Worm (Caenorhabditis elegans): ENCODE measurements around the gene W04D12.1.

The W04D12.1 gene

ce11 chrIII:5855637-5856179 is 19.0 kb downstream of the W04D12.1 start, which contains the start of the genes cct-6 and alh-9 (continued):
- TF ChIP-seq lir-3 (tag; optimal IDR thresholded peaks at IDR 0.05; ENCODE audit: poor library complexity) (peak; percentile 42), unc-130 (tag; optimal IDR thresholded peaks at IDR 0.05) (peak; percentile 88), isw-1 (GFP tag; IDR thresholded peaks at IDR 0.05) (peak; percentile 81), fkh-4 (tag; optimal IDR thresholded peaks at IDR 0.05; ENCODE audit: borderline replicate concordance) (no peak), F16B12.6 (tag; optimal IDR thresholded peaks at IDR 0.05) (peak; percentile 53), elt-3 (tag; optimal IDR thresholded peaks at IDR 0.05) (peak in 3 of 6 experiments; percentile 24 to 92 (median 60)), zag-1 (tag; optimal IDR thresholded peaks at IDR 0.05) (no peak)

ce11 chrIII:5859008-5859407 is 22.3 kb downstream of the W04D12.1 start, which contains the start of gene dpf-4:
Gene dpf-4, plus strand, starts transcription at chrIII:5859308.
- TF ChIP-seq nhr-76 (tag; optimal IDR thresholded peaks at IDR 0.05), result no peak
- no peak for TF ChIP-seq efl-1 (optimal IDR thresholded peaks at IDR 0.05)
- peak in 1 of 2 experiments; percentile 75 for TF ChIP-seq efl-1 (GFP tag; optimal IDR thresholded peaks at IDR 0.05 in 1 of 2)

ce11 chrIII:5863774-5864173 is 27.0 kb downstream of the W04D12.1 start, which contains the start of gene dnpp-1:
Gene dnpp-1, minus strand, starts transcription at chrIII:5863803.
- TF ChIP-seq swsn-7 (tag; optimal IDR thresholded peaks at IDR 0.05), result no peak
- TF ChIP-seq lin-35 (GFP tag; optimal IDR thresholded peaks at IDR 0.05), result peak in 1 of 2 experiments; percentile 25
- TF ChIP-seq elt-2 (tag; optimal IDR thresholded peaks at IDR 0.05), result peak; percentile 78
- peak; percentile 25 for TF ChIP-seq tlp-1 (tag; optimal IDR thresholded peaks at IDR 0.05)
- TF ChIP-seq ztf-11 (tag; optimal IDR thresholded peaks at IDR 0.05), result no peak
- TF ChIP-seq blmp-1 (tag; optimal IDR thresholded peaks at IDR 0.05), result peak; percentile 62
- TF ChIP-seq pqm-1 (tag; optimal IDR thresholded peaks at IDR 0.05), result peak; percentile 36

ce11 chrIII:5864270-5864669 is 27.5 kb downstream of the W04D12.1 start, which contains the start of gene rabn-5:
Gene rabn-5, plus strand, starts transcription at chrIII:5864553.
- TF ChIP-seq alr-1 (tag; optimal IDR thresholded peaks at IDR 0.05; ENCODE audit: borderline replicate concordance), result no peak
- TF ChIP-seq efl-1 (optimal IDR thresholded peaks at IDR 0.05), result peak; percentile 13 to 19
- peak in 1 of 2 experiments; percentile 51 for TF ChIP-seq efl-1 (GFP tag; optimal IDR thresholded peaks at IDR 0.05 in 1 of 2)
- TF ChIP-seq nhr-19 (GFP tag; conservative IDR thresholded peaks at IDR 0.05), result no peak
- TF ChIP-seq nhr-237 (tag; optimal IDR thresholded peaks at IDR 0.05), result no peak
- peak; percentile 16 for TF ChIP-seq mep-1 (tag; optimal IDR thresholded peaks at IDR 0.05)
- TF ChIP-seq lsy-2 (tag; optimal IDR thresholded peaks at IDR 0.05), result peak in 1 of 2 experiments; percentile 2
- no peak for TF ChIP-seq tlp-1 (tag; optimal IDR thresholded peaks at IDR 0.05)
- TF ChIP-seq unc-62 (GFP tag; optimal IDR thresholded peaks at IDR 0.05), result no peak
- peak in 1 of 3 experiments; percentile 59 for TF ChIP-seq dpl-1 (GFP tag; optimal IDR thresholded peaks at IDR 0.05)
- TF ChIP-seq grh-1 (GFP tag; IDR thresholded peaks at IDR 0.05), result no peak

- no peak for TF ChIP-seq mef-2 (tag; optimal IDR thresholded peaks at IDR 0.05)
- no peak for TF ChIP-seq nhr-11 (tag; optimal IDR thresholded peaks at IDR 0.05)
- no peak for TF ChIP-seq efl-1 (optimal IDR thresholded peaks at IDR 0.05)
- no peak for TF ChIP-seq efl-1 (GFP tag; optimal IDR thresholded peaks at IDR 0.05 in 1 of 2)
- TF ChIP-seq mep-1 (tag; optimal IDR thresholded peaks at IDR 0.05), result no peak
- no peak for TF ChIP-seq aha-1 (tag; optimal IDR thresholded peaks at IDR 0.05)
- TF ChIP-seq jun-1 (tag; optimal IDR thresholded peaks at IDR 0.05), result no peak
- TF ChIP-seq rnt-1 (tag; optimal IDR thresholded peaks at IDR 0.05), result no peak
- TF ChIP-seq ces-1 (GFP tag; optimal IDR thresholded peaks at IDR 0.05), result no peak
- TF ChIP-seq zip-4 (GFP tag; optimal IDR thresholded peaks at IDR 0.05), result no peak
- TF ChIP-seq aly-2 (tag; optimal IDR thresholded peaks at IDR 0.05), result no peak
- no peak for TF ChIP-seq ceh-88 (GFP tag; IDR thresholded peaks at IDR 0.05)
- no peak for TF ChIP-seq fos-1 (tag; optimal IDR thresholded peaks at IDR 0.05)
- no peak for TF ChIP-seq nhr-20 (tag; optimal IDR thresholded peaks at IDR 0.05)
Observed at ce11 chrIII:5868401-5868800, 31.7 kb downstream of the W04D12.1 start, which contains the start of gene eng-1. Gene eng-1, minus strand, starts transcription at chrIII:5868501.
